Worm (Caenorhabditis elegans): ENCODE results near the gene C01C4.3.

C01C4.3 gene

ce11 chrX:3738617-3739016 lies 41.9 kb downstream of the C01C4.3 start:
- TF ChIP-seq jun-1 (tag; optimal IDR thresholded peaks at IDR 0.05) (no peak), ceh-63 (GFP tag; optimal IDR thresholded peaks at IDR 0.05) (no peak), fos-1 (tag; optimal IDR thresholded peaks at IDR 0.05) (no peak), ceh-90 (tag; optimal IDR thresholded peaks at IDR 0.05) (no peak), hlh-17 (GFP tag; optimal IDR thresholded peaks at IDR 0.05; ENCODE audit: borderline replicate concordance) (no peak), nhr-28 (tag; optimal IDR thresholded peaks at IDR 0.05) (no peak), lin-35 (GFP tag; optimal IDR thresholded peaks at IDR 0.05) (no peak), lin-15B (tag; optimal IDR thresholded peaks at IDR 0.05) (no peak)

- no peak for TF ChIP-seq pqm-1 (tag; optimal IDR thresholded peaks at IDR 0.05)
- no peak for TF ChIP-seq mab-9 (GFP tag; IDR thresholded peaks at IDR 0.05)
- no peak for TF ChIP-seq vab-15 (tag; optimal IDR thresholded peaks at IDR 0.05)
- TF ChIP-seq sup-37 (GFP tag; optimal IDR thresholded peaks at IDR 0.05) = no peak
- TF ChIP-seq nhr-12 (tag; optimal IDR thresholded peaks at IDR 0.05) = no peak
- no peak for TF ChIP-seq ets-5 (GFP tag; IDR thresholded peaks at IDR 0.05)
- TF ChIP-seq elt-3 (tag; optimal IDR thresholded peaks at IDR 0.05) = no peak
- no peak for TF ChIP-seq fkh-10 (GFP tag; optimal IDR thresholded peaks at IDR 0.05)
- no peak for TF ChIP-seq jun-1 (tag; optimal IDR thresholded peaks at IDR 0.05)
- TF ChIP-seq nhr-84 (tag; optimal IDR thresholded peaks at IDR 0.05) = no peak
- no peak for TF ChIP-seq alr-1 (tag; optimal IDR thresholded peaks at IDR 0.05; ENCODE audit: borderline replicate concordance)
- no peak for TF ChIP-seq ceh-90 (tag; optimal IDR thresholded peaks at IDR 0.05)
- TF ChIP-seq aly-2 (tag; optimal IDR thresholded peaks at IDR 0.05) = no peak
- no peak for TF ChIP-seq aha-1 (tag; optimal IDR thresholded peaks at IDR 0.05)
- no peak for TF ChIP-seq lin-13 (GFP tag; optimal IDR thresholded peaks at IDR 0.05)
- TF ChIP-seq nhr-76 (tag; optimal IDR thresholded peaks at IDR 0.05) = no peak
- TF ChIP-seq zip-4 (GFP tag; optimal IDR thresholded peaks at IDR 0.05) = no peak
These were observed 45.5 kb downstream of the C01C4.3 start, which contains the start of gene fkh-2 for ce11 chrX:3742223-3742622. Gene fkh-2, minus strand, starts transcription at chrX:3742323.

ce11 chrX:3743190-3743589 lies 46.5 kb downstream of the C01C4.3 start:
- TF ChIP-seq unc-86 (tag; optimal IDR thresholded peaks at IDR 0.05) = no peak
- no peak for TF ChIP-seq egl-13 (tag; optimal IDR thresholded peaks at IDR 0.05)
- TF ChIP-seq C04F5.9 (tag; optimal IDR thresholded peaks at IDR 0.05) = no peak
- TF ChIP-seq lir-3 (tag; optimal IDR thresholded peaks at IDR 0.05; ENCODE audit: poor library complexity) = no peak
- no peak for TF ChIP-seq snpc-4 (tag; optimal IDR thresholded peaks at IDR 0.05)
- TF ChIP-seq unc-130 (tag; optimal IDR thresholded peaks at IDR 0.05) = no peak
- TF ChIP-seq ceh-63 (GFP tag; optimal IDR thresholded peaks at IDR 0.05) = no peak
- no peak for TF ChIP-seq fos-1 (tag; optimal IDR thresholded peaks at IDR 0.05)
- TF ChIP-seq rnt-1 (tag; optimal IDR thresholded peaks at IDR 0.05) = no peak
- no peak for TF ChIP-seq fkh-8 (tag; optimal IDR thresholded peaks at IDR 0.05)
- no peak for TF ChIP-seq ets-5 (GFP tag; IDR thresholded peaks at IDR 0.05)

ce11 chrX:3751370-3751769 lies 54.7 kb downstream of the C01C4.3 start:
- no peak for TF ChIP-seq ceh-90 (tag; optimal IDR thresholded peaks at IDR 0.05)
- no peak for TF ChIP-seq nhr-28 (tag; optimal IDR thresholded peaks at IDR 0.05)
- no peak for TF ChIP-seq unc-86 (tag; optimal IDR thresholded peaks at IDR 0.05)
- no peak for TF ChIP-seq lin-15B (tag; optimal IDR thresholded peaks at IDR 0.05)
- TF ChIP-seq ceh-8 (GFP tag; optimal IDR thresholded peaks at IDR 0.05) = no peak

ce11 chrX:3752443-3752842 lies 55.7 kb downstream of the C01C4.3 start:
- TF ChIP-seq grh-1 (GFP tag; IDR thresholded peaks at IDR 0.05) (no peak), unc-62 (GFP tag; optimal IDR thresholded peaks at IDR 0.05) (no peak), aha-1 (tag; optimal IDR thresholded peaks at IDR 0.05) (no peak), sox-4 (tag; optimal IDR thresholded peaks at IDR 0.05) (no peak), unc-30 (tag; optimal IDR thresholded peaks at IDR 0.05) (no peak), hpl-2 (GFP tag; optimal IDR thresholded peaks at IDR 0.05) (no peak), lin-35 (GFP tag; optimal IDR thresholded peaks at IDR 0.05) (no peak), efl-3 (GFP tag; optimal IDR thresholded peaks at IDR 0.05) (no peak), isw-1 (GFP tag; IDR thresholded peaks at IDR 0.05) (no peak), hlh-4 (tag; optimal IDR thresholded peaks at IDR 0.05) (no peak), rnt-1 (tag; optimal IDR thresholded peaks at IDR 0.05) (no peak), xbp-1 (tag; optimal IDR thresholded peaks at IDR 0.05) (no peak), fkh-8 (tag; optimal IDR thresholded peaks at IDR 0.05) (no peak), Y116A8C.19 (tag; optimal IDR thresholded peaks at IDR 0.05; ENCODE audit: borderline replicate concordance) (no peak), fkh-4 (tag; optimal IDR thresholded peaks at IDR 0.05; ENCODE audit: borderline replicate concordance) (no peak), egl-13 (tag; optimal IDR thresholded peaks at IDR 0.05) (no peak), swsn-7 (tag; optimal IDR thresholded peaks at IDR 0.05) (no peak), nhr-71 (tag; optimal IDR thresholded peaks at IDR 0.05) (no peak)
